Fruit fly (Drosophila melanogaster): ENCODE measurements around the gene CG1265.

CG1265 gene

dm6 chr3L:4302088-4302487, 47.5 kb downstream of the CG1265 start:
- TF ChIP-seq CG9139 (GFP tag; optimal IDR thresholded peaks at IDR 0.05): no peak
- TF ChIP-seq CG6276 (GFP tag; optimal IDR thresholded peaks at IDR 0.05): peak; percentile 25
- peak; percentile 44; the same call in 2 of the 3 replicates for TF ChIP-seq CG8119 (GFP tag; IDR thresholded peaks at IDR 0.05)
- TF ChIP-seq achi (GFP tag; optimal IDR thresholded peaks at IDR 0.05): no peak
- 0 out of 2 replicates have a peak, but pooled peaks have one; percentile 34 for TF ChIP-seq CG15336 (GFP tag; IDR thresholded peaks at IDR 0.05)
- TF ChIP-seq Eip78C (GFP tag): peak; percentile 76
- no peak for TF ChIP-seq CG6792 (GFP tag; optimal IDR thresholded peaks at IDR 0.05)
- no peak for TF ChIP-seq CG11902 (GFP tag; optimal IDR thresholded peaks at IDR 0.05)
- TF ChIP-seq dsx (GFP tag; optimal IDR thresholded peaks at IDR 0.05; ENCODE audit: poor library complexity, severe bottlenecking): no peak
- TF ChIP-seq CG10669 (GFP tag; optimal IDR thresholded peaks at IDR 0.05): no peak
- no peak for TF ChIP-seq Sox15 (GFP tag; optimal IDR thresholded peaks at IDR 0.05)
- TF ChIP-seq CG4318 (GFP tag; optimal IDR thresholded peaks at IDR 0.05): peak; percentile 51
- no peak for TF ChIP-seq CG16779 (tag; optimal IDR thresholded peaks at IDR 0.05)
- peak; percentile 46 for TF ChIP-seq Hr4 (GFP tag; optimal IDR thresholded peaks at IDR 0.05)
- TF ChIP-seq CG32006 (GFP tag; optimal IDR thresholded peaks at IDR 0.05): peak; percentile 65
- no peak for TF ChIP-seq lz (GFP tag; optimal IDR thresholded peaks at IDR 0.05)

- peak; percentile 70 for TF ChIP-seq CG8319 (GFP tag; optimal IDR thresholded peaks at IDR 0.05)
- peak; percentile 90 for TF ChIP-seq Smox (GFP tag; optimal IDR thresholded peaks at IDR 0.05)
- peak; percentile 92 for TF ChIP-seq Hr4 (GFP tag; optimal IDR thresholded peaks at IDR 0.05)
- TF ChIP-seq Sox102F (GFP tag; optimal IDR thresholded peaks at IDR 0.05): peak; percentile 81
- peak; percentile 48 for TF ChIP-seq Hr38 (GFP tag; optimal IDR thresholded peaks at IDR 0.05)
- TF ChIP-seq dsx (GFP tag; optimal IDR thresholded peaks at IDR 0.05; ENCODE audit: poor library complexity, severe bottlenecking): peak; percentile 73
- TF ChIP-seq fkh (GFP tag; optimal IDR thresholded peaks at IDR 0.05): no peak
- no peak for TF ChIP-seq fd85E (GFP tag; optimal IDR thresholded peaks at IDR 0.05)
- peak; percentile 97 for TF ChIP-seq Eip78C (GFP tag)
- TF ChIP-seq ss (GFP tag; optimal IDR thresholded peaks at IDR 0.05): peak; percentile 53 to 80
- TF ChIP-seq cyc (GFP tag; optimal IDR thresholded peaks at IDR 0.05): peak; percentile 80
- peak; percentile 82 for TF ChIP-seq CG11294 (GFP tag; IDR thresholded peaks at IDR 0.05)
- peak; percentile 88 for TF ChIP-seq lz (GFP tag; optimal IDR thresholded peaks at IDR 0.05)
- TF ChIP-seq CG8632 (GFP tag; optimal IDR thresholded peaks at IDR 0.05): peak; percentile 84
- TF ChIP-seq CG6792 (GFP tag; optimal IDR thresholded peaks at IDR 0.05): peak; percentile 86
- TF ChIP-seq acj6 (GFP tag; optimal IDR thresholded peaks at IDR 0.05): peak; percentile 85
- peak; percentile 59 for TF ChIP-seq fd59A (GFP tag; optimal IDR thresholded peaks at IDR 0.05)
- peak; percentile 89 for TF ChIP-seq Eip75B (GFP tag; optimal IDR thresholded peaks at IDR 0.05)
- peak; percentile 97 for TF ChIP-seq CG8119 (GFP tag; IDR thresholded peaks at IDR 0.05)
- TF ChIP-seq esn (GFP tag; optimal IDR thresholded peaks at IDR 0.05): peak; percentile 90
- peak; percentile 88 for TF ChIP-seq achi (GFP tag; optimal IDR thresholded peaks at IDR 0.05)
- TF ChIP-seq Blimp-1 (GFP tag; optimal IDR thresholded peaks at IDR 0.05): peak; percentile 100
- peak; percentile 93 for TF ChIP-seq CG32006 (GFP tag; optimal IDR thresholded peaks at IDR 0.05)
- peak; percentile 89 for TF ChIP-seq Hr39 (GFP tag; optimal IDR thresholded peaks at IDR 0.05)
- peak; percentile 74 for TF ChIP-seq Ets96B (tag; optimal IDR thresholded peaks at IDR 0.05)
- peak; percentile 82 for TF ChIP-seq CG4318 (GFP tag; optimal IDR thresholded peaks at IDR 0.05)
- peak; percentile 83 for TF ChIP-seq CG34406 (GFP tag; optimal IDR thresholded peaks at IDR 0.05)
- peak; percentile 75 for TF ChIP-seq CG11902 (GFP tag; optimal IDR thresholded peaks at IDR 0.05)
- peak; percentile 91 for TF ChIP-seq Met (GFP tag; optimal IDR thresholded peaks at IDR 0.05)
- peak; percentile 92 for TF ChIP-seq Lpt (GFP tag; optimal IDR thresholded peaks at IDR 0.05)
- peak; percentile 70 for TF ChIP-seq Ets21C (GFP tag; optimal IDR thresholded peaks at IDR 0.05)
- TF ChIP-seq svp (GFP tag): peak; percentile 93
- peak; percentile 79 for TF ChIP-seq CG7368 (GFP tag; optimal IDR thresholded peaks at IDR 0.05)
- TF ChIP-seq CG1621 (tag; optimal IDR thresholded peaks at IDR 0.05): peak; percentile 63
- TF ChIP-seq vri (GFP tag; optimal IDR thresholded peaks at IDR 0.05): peak; percentile 63
- peak; percentile 84 for TF ChIP-seq CG10631 (GFP tag; optimal IDR thresholded peaks at IDR 0.05)
- peak; percentile 81 for TF ChIP-seq dac (GFP tag; optimal IDR thresholded peaks at IDR 0.05)
- peak; percentile 39 for TF ChIP-seq CG9139 (GFP tag; optimal IDR thresholded peaks at IDR 0.05)
- TF ChIP-seq spab (GFP tag; optimal IDR thresholded peaks at IDR 0.05): peak; percentile 69
- TF ChIP-seq topi (GFP tag; optimal IDR thresholded peaks at IDR 0.05): peak; percentile 87
- peak; percentile 58 for TF ChIP-seq Eip93F (GFP tag; optimal IDR thresholded peaks at IDR 0.05)
- TF ChIP-seq Sox14 (GFP tag; optimal IDR thresholded peaks at IDR 0.05): peak; percentile 89
Observed at dm6 chr3L:4304244-4304959, 49.8 kb downstream of the CG1265 start.

Data from whole organism, prepupa.